Worm (Caenorhabditis elegans): ENCODE results near the gene K03B4.6.

ce11 chrV:4653871-4654605 is 22.0 kb downstream of the K03B4.6 start, which contains the start of the genes col-139 and F41F3.1:
- TF ChIP-seq lin-13 (tag; optimal IDR thresholded peaks at IDR 0.05) (no peak), pha-4 (tag; optimal IDR thresholded peaks at IDR 0.05) (no peak), nhr-12 (tag; optimal IDR thresholded peaks at IDR 0.05) (no peak), mab-5 (tag; optimal IDR thresholded peaks at IDR 0.05) (no peak), snpc-4 (tag; optimal IDR thresholded peaks at IDR 0.05) (no peak), mep-1 (tag; optimal IDR thresholded peaks at IDR 0.05) (no peak)
